Worm (Caenorhabditis elegans) whole organism, midembryonic: ENCODE measurements around the gene svh-5.

Source experiments
- cog-1 ChIP-seq: sonication (generic microtip); optimal IDR thresholded peaks from 2 replicates; lab custom pipeline; 2016; ENCODE audit warnings: missing genetic modification characterization, missing compliant biosample characterization
- ztf-23 ChIP-seq: fragments of 200-800 bp; sonication (Bioruptor generic); IDR thresholded peaks from 2 replicates; pipeline ENCODE4 v1.3.6; 2022; ENCODE audit warnings: missing genetic modification reagents, missing genetic modification characterization, missing compliant biosample characterization

ce11 chrX:15342744-15343259, 34.8 kb downstream of the svh-5 start:
- TF ChIP-seq ztf-23 (GFP tag; lab: Robert Waterston, UW), result no peak
- TF ChIP-seq cog-1 (tag; lab: Kevin White, UChicago), result no peak
